Fruit fly (Drosophila melanogaster): ENCODE measurements around the gene Tmtc1.
A peak's percentile ranks its signal among the peaks of the same experiment; 100 is the strongest.

Tmtc1 gene

dm6 chr2L:2750337-2751084, 73.0 kb downstream of the Tmtc1 start (continued):
- peak; percentile 48 for TF ChIP-seq CG18476 (GFP tag; optimal IDR thresholded peaks at IDR 0.05)
- peak; percentile 65 for TF ChIP-seq CG8281 (tag; optimal IDR thresholded peaks at IDR 0.05)
- TF ChIP-seq sd (tag; optimal IDR thresholded peaks at IDR 0.05): peak; percentile 51
- no peak for TF ChIP-seq dati (GFP tag; IDR thresholded peaks at IDR 0.05)
- TF ChIP-seq CG1792 (GFP tag; optimal IDR thresholded peaks at IDR 0.05): peak; percentile 75
- peak; percentile 74 for TF ChIP-seq az2 (GFP tag; optimal IDR thresholded peaks at IDR 0.05)
- TF ChIP-seq btn (GFP tag; optimal IDR thresholded peaks at IDR 0.05): peak; percentile 80
- peak; percentile 71 for TF ChIP-seq CG15011 (GFP tag; optimal IDR thresholded peaks at IDR 0.05)
- no peak for TF ChIP-seq rib (GFP tag; IDR thresholded peaks at IDR 0.05)
- TF ChIP-seq disco-r (GFP tag; optimal IDR thresholded peaks at IDR 0.05): peak; percentile 67
- peak; percentile 78 for TF ChIP-seq grn (GFP tag; optimal IDR thresholded peaks at IDR 0.05)
- TF ChIP-seq nau (GFP tag; optimal IDR thresholded peaks at IDR 0.05): peak; percentile 80
- no peak for TF ChIP-seq H15 (GFP tag; IDR thresholded peaks at IDR 0.05)
- TF ChIP-seq pan (optimal IDR thresholded peaks at IDR 0.05): no peak
- TF ChIP-seq pan (GFP tag; optimal IDR thresholded peaks at IDR 0.05 in 1 of 2, IDR thresholded peaks at IDR 0.05 in 1 of 2): no peak
- TF ChIP-seq Atf-2 (GFP tag; optimal IDR thresholded peaks at IDR 0.05): peak; percentile 57
- peak; percentile 77 for TF ChIP-seq schlank (tag; optimal IDR thresholded peaks at IDR 0.05)
- TF ChIP-seq Gug (GFP tag; IDR thresholded peaks at IDR 0.05): peak; percentile 88
- TF ChIP-seq gro (GFP tag; optimal IDR thresholded peaks at IDR 0.05): peak; percentile 93
- peak; percentile 99 for TF ChIP-seq CG10274 (GFP tag; optimal IDR thresholded peaks at IDR 0.05)
- TF ChIP-seq Dad (GFP tag; optimal IDR thresholded peaks at IDR 0.05): peak; percentile 78
- TF ChIP-seq CG30403 (GFP tag; optimal IDR thresholded peaks at IDR 0.05): peak; percentile 78
- TF ChIP-seq ind (GFP tag; optimal IDR thresholded peaks at IDR 0.05): peak; percentile 89
- TF ChIP-seq CG15514 (GFP tag; optimal IDR thresholded peaks at IDR 0.05): peak; percentile 81
- peak; percentile 73 for TF ChIP-seq CG13424 (tag; optimal IDR thresholded peaks at IDR 0.05)
- peak; percentile 76 for TF ChIP-seq gcm2 (GFP tag; optimal IDR thresholded peaks at IDR 0.05)
- peak; percentile 72 for TF ChIP-seq CG12219 (GFP tag; optimal IDR thresholded peaks at IDR 0.05)
- TF ChIP-seq CG3163 (GFP tag; optimal IDR thresholded peaks at IDR 0.05): peak; percentile 55
- TF ChIP-seq fru (optimal IDR thresholded peaks at IDR 0.05): no peak
- no peak for TF ChIP-seq CG16813 (GFP tag; IDR thresholded peaks at IDR 0.05; ENCODE audit: partially characterized antibody)
- TF ChIP-seq Gsc (GFP tag; IDR thresholded peaks at IDR 0.05): no peak
- TF ChIP-seq ac (GFP tag; optimal IDR thresholded peaks at IDR 0.05): peak; percentile 31
- TF ChIP-seq dpn (GFP tag; optimal IDR thresholded peaks at IDR 0.05): peak; percentile 85 to 87
- peak; percentile 55 for TF ChIP-seq Fer2 (tag; optimal IDR thresholded peaks at IDR 0.05)
- peak; percentile 76 for TF ChIP-seq CG7786 (GFP tag; optimal IDR thresholded peaks at IDR 0.05)
- peak; percentile 78 for TF ChIP-seq unpg (GFP tag; optimal IDR thresholded peaks at IDR 0.05)
- TF ChIP-seq CG11085 (GFP tag; IDR thresholded peaks at IDR 0.05): no peak
- TF ChIP-seq CG10209 (GFP tag; optimal IDR thresholded peaks at IDR 0.05): peak; percentile 81
- TF ChIP-seq Hand (GFP tag; optimal IDR thresholded peaks at IDR 0.05): peak; percentile 68
- TF ChIP-seq CG30431 (GFP tag; optimal IDR thresholded peaks at IDR 0.05): peak; percentile 66
- TF ChIP-seq lov (optimal IDR thresholded peaks at IDR 0.05): no peak
- no peak for TF ChIP-seq lov (GFP tag; IDR thresholded peaks at IDR 0.05)
- peak; percentile 79 for TF ChIP-seq ems (GFP tag; optimal IDR thresholded peaks at IDR 0.05)
- no peak for TF ChIP-seq CG4360 (GFP tag; IDR thresholded peaks at IDR 0.05)
- peak; percentile 84 for TF ChIP-seq CG11504 (tag; optimal IDR thresholded peaks at IDR 0.05)
- TF ChIP-seq mam (GFP tag; optimal IDR thresholded peaks at IDR 0.05): peak; percentile 83
- peak; percentile 77 for TF ChIP-seq Atf3 (GFP tag; optimal IDR thresholded peaks at IDR 0.05)
- peak; percentile 45 for TF ChIP-seq Sry-δ (GFP tag; optimal IDR thresholded peaks at IDR 0.05)
- TF ChIP-seq CG4707 (GFP tag; optimal IDR thresholded peaks at IDR 0.05): peak; percentile 30
- TF ChIP-seq Hmx (GFP tag; optimal IDR thresholded peaks at IDR 0.05): peak; percentile 16
- peak; percentile 5 for TF ChIP-seq CG13123 (GFP tag; optimal IDR thresholded peaks at IDR 0.05)
